Fruit fly (Drosophila melanogaster) whole organism, embryonic: ENCODE measurements around the gene Orp8.

Experiments
- CG10543 ChIP-seq: fragments of 200-800 bp; sonication (Bioruptor generic); optimal IDR thresholded peaks from 3 replicates; lab custom pipeline; 2017; ENCODE audit warnings: missing biosample characterization, mild to moderate bottlenecking, missing genetic modification characterization, moderate library complexity
- CG3995 ChIP-seq: fragments of 200-800 bp; sonication (Bioruptor generic); optimal IDR thresholded peaks from 3 replicates; lab custom pipeline; 2016; ENCODE audit warnings: missing biosample characterization, missing genetic modification characterization
- Dll ChIP-seq: fragments of 200-800 bp; sonication (Bioruptor generic); IDR thresholded peaks from 4 replicates; pipeline ENCODE4 v1.3.6; 2022; ENCODE audit warnings: missing biosample characterization, missing genetic modification characterization; ENCODE audit not compliant: partially characterized antibody
- pum ChIP-seq: fragments of 200-800 bp; sonication (Bioruptor generic); optimal IDR thresholded peaks from 2 replicates; lab custom pipeline; 2016; ENCODE audit warnings: missing biosample characterization, missing genetic modification characterization
- twi ChIP-seq: fragments of 200-800 bp; optimal IDR thresholded peaks from 2 replicates; lab custom pipeline; 2019; ENCODE audit warnings: missing biosample characterization, mild to moderate bottlenecking, missing genetic modification characterization, moderate library complexity

- TF ChIP-seq Dll (GFP tag; lab: Robert Waterston, UW) = peak; percentile 62; the same call in 2 of the 4 replicates
- TF ChIP-seq CG3995 (GFP tag; lab: Kevin White, UChicago) = no peak
- peak; percentile 64 for TF ChIP-seq CG10543 (GFP tag; lab: Kevin White, UChicago)
- no peak for TF ChIP-seq pum
- no peak for TF ChIP-seq twi (tag; lab: Kevin White, UChicago)
These were observed at the start of gene Orp8 for dm6 chr3R:20308972-20309660.
